Fruit fly (Drosophila melanogaster) whole organism: ENCODE measurements around the gene Nxf3.

Source experiments
- CG8478 ChIP-seq: fragments of >200 bp; optimal IDR thresholded peaks from 2 replicates; lab custom pipeline; 2018; ENCODE audit warnings: inconsistent platforms
- Dll ChIP-seq: fragments of >200 bp; optimal IDR thresholded peaks from 2 replicates; lab custom pipeline; 2017
- EcR ChIP-seq, 2 experiments: fragments of >200 bp; optimal IDR thresholded peaks; 2 replicates each; lab custom pipeline; 2017; ENCODE audit warnings: missing biosample characterization in 2 of 2, missing genetic modification characterization in 2 of 2, missing genetic modification reagents in 2 of 2
- pan ChIP-seq: fragments of >200 bp; optimal IDR thresholded peaks from 2 replicates; lab custom pipeline; 2017
- psq ChIP-seq: fragments of >200 bp; optimal IDR thresholded peaks from 2 replicates; lab custom pipeline; 2017
- usp ChIP-seq: fragments of >200 bp; optimal IDR thresholded peaks from 2 replicates; lab custom pipeline; 2017; ENCODE audit warnings: missing biosample characterization, missing genetic modification characterization, mixed read lengths

DNA sequence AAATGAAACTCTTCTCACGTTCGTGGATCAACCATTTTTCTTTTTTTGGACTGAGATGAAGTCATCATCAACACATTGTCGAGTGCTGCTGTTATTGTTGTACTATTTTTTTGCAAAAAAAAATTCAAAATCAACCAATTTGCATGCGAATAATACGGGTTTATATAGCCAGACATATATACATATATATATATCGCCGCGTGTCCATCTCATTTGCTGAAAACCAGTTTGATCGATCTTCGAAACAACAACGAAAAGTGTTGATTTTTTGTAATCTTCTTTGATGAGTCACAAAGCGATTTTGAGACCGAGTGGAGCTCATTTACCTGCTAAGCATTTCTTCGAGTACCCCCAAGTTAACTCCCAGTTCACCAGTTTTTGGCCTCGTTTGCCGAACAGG lies 19.0 kb upstream of the Nxf3 start:
- no peak for TF ChIP-seq EcR (GFP tag; optimal IDR thresholded peaks at IDR 0.05; lab: Kevin White, UChicago)
- TF ChIP-seq psq (lab: Kevin White, UChicago), result no peak
- TF ChIP-seq usp (GFP tag; lab: Kevin White, UChicago), result no peak
- TF ChIP-seq CG8478 (lab: Kevin White, UChicago), result no peak
- TF ChIP-seq pan (lab: Kevin White, UChicago), result no peak
- no peak for TF ChIP-seq Dll (lab: Kevin White, UChicago)
